Fruit fly (Drosophila melanogaster): ENCODE measurements around the gene ND-39.

Gene ND-39

dm6 chr3L:20526196-20526740, 34.4 kb downstream of the ND-39 start, which contains the start of gene Nubp2 (continued):
- TF ChIP-seq CG10631 (GFP tag; optimal IDR thresholded peaks at IDR 0.05) (peak; percentile 98), CG3919 (GFP tag; optimal IDR thresholded peaks at IDR 0.05) (peak; percentile 93), fd85E (GFP tag; optimal IDR thresholded peaks at IDR 0.05) (peak; percentile 82), Sox14 (GFP tag; optimal IDR thresholded peaks at IDR 0.05) (peak; percentile 95), CG34406 (GFP tag; optimal IDR thresholded peaks at IDR 0.05) (peak; percentile 94), CG11294 (GFP tag; IDR thresholded peaks at IDR 0.05) (peak; percentile 90), CG7368 (GFP tag; optimal IDR thresholded peaks at IDR 0.05) (peak; percentile 90), CG8319 (GFP tag; optimal IDR thresholded peaks at IDR 0.05) (peak; percentile 92), esn (GFP tag; optimal IDR thresholded peaks at IDR 0.05) (peak; percentile 97)

dm6 chr3L:20529918-20530317, 38.0 kb downstream of the ND-39 start:
- TF ChIP-seq CG34406 (GFP tag; optimal IDR thresholded peaks at IDR 0.05) (no peak), CG6854 (GFP tag; optimal IDR thresholded peaks at IDR 0.05) (no peak), CG1621 (tag; optimal IDR thresholded peaks at IDR 0.05) (no peak), spab (GFP tag; optimal IDR thresholded peaks at IDR 0.05) (no peak), CG10631 (GFP tag; optimal IDR thresholded peaks at IDR 0.05) (no peak), Hr4 (GFP tag; optimal IDR thresholded peaks at IDR 0.05) (no peak), Ets96B (tag; optimal IDR thresholded peaks at IDR 0.05) (no peak)

- TF ChIP-seq CG31627 (GFP tag; optimal IDR thresholded peaks at IDR 0.05) (no peak), dsx (GFP tag; optimal IDR thresholded peaks at IDR 0.05; ENCODE audit: poor library complexity, severe bottlenecking) (no peak), fkh (GFP tag; optimal IDR thresholded peaks at IDR 0.05) (peak; percentile 31), CG6163 (GFP tag; IDR thresholded peaks at IDR 0.05) (no peak), ss (GFP tag; optimal IDR thresholded peaks at IDR 0.05) (peak in 1 of 2 experiments; percentile 24), svp (GFP tag) (peak; percentile 74), Eip78C (GFP tag) (peak; percentile 40)
Measured at dm6 chr3L:20530347-20531177, 38.7 kb downstream of the ND-39 start.

- no peak for TF ChIP-seq fd85E (GFP tag; optimal IDR thresholded peaks at IDR 0.05)
- no peak for TF ChIP-seq CG34406 (GFP tag; optimal IDR thresholded peaks at IDR 0.05)
- TF ChIP-seq svp (GFP tag): peak; percentile 89
- no peak for TF ChIP-seq Sox14 (GFP tag; optimal IDR thresholded peaks at IDR 0.05)
- TF ChIP-seq CG4318 (GFP tag; optimal IDR thresholded peaks at IDR 0.05): no peak
- TF ChIP-seq CG8632 (GFP tag; optimal IDR thresholded peaks at IDR 0.05): no peak
- no peak for TF ChIP-seq OdsH (GFP tag; optimal IDR thresholded peaks at IDR 0.05)
- no peak for TF ChIP-seq cyc (GFP tag; optimal IDR thresholded peaks at IDR 0.05)
- TF ChIP-seq Sox102F (GFP tag; optimal IDR thresholded peaks at IDR 0.05): no peak
- no peak for TF ChIP-seq dsx (GFP tag; optimal IDR thresholded peaks at IDR 0.05; ENCODE audit: poor library complexity, severe bottlenecking)
- peak in 1 of 2 experiments; percentile 70 for TF ChIP-seq ss (GFP tag; optimal IDR thresholded peaks at IDR 0.05)
- TF ChIP-seq CG31627 (GFP tag; optimal IDR thresholded peaks at IDR 0.05): no peak
- TF ChIP-seq CG3919 (GFP tag; optimal IDR thresholded peaks at IDR 0.05): no peak
- no peak for TF ChIP-seq pdm3 (GFP tag; optimal IDR thresholded peaks at IDR 0.05)
Measured at dm6 chr3L:20531257-20531656, 39.4 kb downstream of the ND-39 start.

- no peak for TF ChIP-seq salr (GFP tag; optimal IDR thresholded peaks at IDR 0.05)
- no peak for TF ChIP-seq CG3919 (GFP tag; optimal IDR thresholded peaks at IDR 0.05)
- no peak for TF ChIP-seq Eip75B (GFP tag; optimal IDR thresholded peaks at IDR 0.05)
- TF ChIP-seq Sox102F (GFP tag; optimal IDR thresholded peaks at IDR 0.05): no peak
- TF ChIP-seq Hr38 (GFP tag; optimal IDR thresholded peaks at IDR 0.05): no peak
Measured at dm6 chr3L:20533409-20533808, 41.5 kb downstream of the ND-39 start, which contains the start of gene CG13250. TSS of gene CG13250 (plus strand) at chr3L:20533709.
